Worm (Caenorhabditis elegans): ENCODE results near the gene fbxa-155.
"Not testable (repeated sequence)": the region's sequence is repeated elsewhere in the genome, so short reads cannot be mapped to it uniquely, and the experiment has no call there.

Gene fbxa-155

DNA sequence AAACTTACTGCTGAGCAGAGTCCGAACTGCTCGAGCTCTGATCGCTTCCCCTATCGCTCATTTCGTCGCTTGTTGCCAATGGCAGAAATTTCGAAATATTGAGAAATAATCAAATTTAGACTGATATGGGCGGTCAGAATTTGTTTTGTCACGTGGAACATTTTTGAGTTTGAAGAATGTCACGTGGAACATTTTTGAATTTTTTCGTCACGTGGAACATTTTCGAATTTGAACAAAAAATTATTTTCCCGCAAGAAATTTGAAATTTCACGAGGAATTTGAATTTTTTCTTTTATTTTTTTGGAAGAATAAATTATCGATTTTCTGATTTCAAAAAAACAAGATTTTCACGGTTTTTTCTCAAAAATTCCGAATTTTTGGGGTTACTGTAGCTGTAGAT lies at the start of gene fbxa-155:
TSS of gene fbxa-155 (minus strand) at position 101 of the 400 bp plus-strand sequence.
- TF ChIP-seq cog-1 (tag; optimal IDR thresholded peaks at IDR 0.05) (no peak), flt-1 (GFP tag; IDR thresholded peaks at IDR 0.05) (no peak), ztf-23 (GFP tag; IDR thresholded peaks at IDR 0.05) (no peak), klf-2 (GFP tag; conservative IDR thresholded peaks at IDR 0.05) (no peak), ztf-29 (GFP tag; IDR thresholded peaks at IDR 0.05) (no peak), med-1 (GFP tag; optimal IDR thresholded peaks at IDR 0.05; ENCODE audit: insufficient read depth) (no peak), ref-1 (GFP tag; conservative IDR thresholded peaks at IDR 0.05) (no peak), T22C8.4 (GFP tag; IDR thresholded peaks at IDR 0.05) (no peak)

DNA sequence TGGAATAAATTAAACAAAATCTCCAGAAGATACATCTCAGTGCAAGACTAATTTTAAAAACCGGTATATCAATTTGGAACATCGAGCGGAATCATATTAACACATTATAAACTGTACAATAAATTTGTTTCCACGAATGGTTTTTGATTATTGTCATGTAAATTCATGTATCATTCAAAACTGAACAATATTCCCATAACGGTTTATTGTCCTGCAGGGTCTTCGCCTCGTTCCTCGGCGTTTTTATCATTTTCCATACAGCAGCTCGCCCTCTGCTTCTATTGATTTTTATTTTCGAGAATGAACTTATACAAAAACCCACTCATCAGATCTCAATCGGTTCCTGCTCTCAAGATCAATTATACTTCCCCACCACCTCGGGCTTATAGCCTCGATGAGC lies 49.0 kb upstream of the fbxa-155 start, which contains the start of gene T16G12.8:
TSS of gene T16G12.8 (plus strand) at position 301 of the 400 bp plus-strand sequence.
- TF ChIP-seq flt-1 (GFP tag; IDR thresholded peaks at IDR 0.05): no peak

ce11 chrIII:10057518-10057917 lies 47.5 kb upstream of the fbxa-155 start, which contains the start of gene T16G12.4:
Gene T16G12.4 (plus strand): TSS chrIII:10057818.
- TF ChIP-seq tab-1 (GFP tag; IDR thresholded peaks at IDR 0.05) (no peak), flt-1 (GFP tag; IDR thresholded peaks at IDR 0.05) (no peak), cog-1 (tag; optimal IDR thresholded peaks at IDR 0.05) (no peak), ztf-23 (GFP tag; IDR thresholded peaks at IDR 0.05) (no peak), T22C8.4 (GFP tag; IDR thresholded peaks at IDR 0.05) (no peak), med-1 (GFP tag; optimal IDR thresholded peaks at IDR 0.05; ENCODE audit: insufficient read depth) (no peak), klf-2 (GFP tag; conservative IDR thresholded peaks at IDR 0.05) (no peak), ref-1 (GFP tag; conservative IDR thresholded peaks at IDR 0.05) (no peak), ztf-29 (GFP tag; IDR thresholded peaks at IDR 0.05) (no peak)

ce11 chrIII:10056033-10056432 lies 46.0 kb upstream of the fbxa-155 start, which contains the start of gene T16G12.10:
Gene T16G12.10 (minus strand): TSS chrIII:10056133.
- TF ChIP-seq med-1 (GFP tag; optimal IDR thresholded peaks at IDR 0.05; ENCODE audit: insufficient read depth) (no peak), tab-1 (GFP tag; IDR thresholded peaks at IDR 0.05) (no peak), ref-1 (GFP tag; conservative IDR thresholded peaks at IDR 0.05) (no peak), ztf-23 (GFP tag; IDR thresholded peaks at IDR 0.05) (no peak), flt-1 (GFP tag; IDR thresholded peaks at IDR 0.05) (no peak), cog-1 (tag; optimal IDR thresholded peaks at IDR 0.05) (no peak), T22C8.4 (GFP tag; IDR thresholded peaks at IDR 0.05) (no peak), ztf-29 (GFP tag; IDR thresholded peaks at IDR 0.05) (no peak), klf-2 (GFP tag; conservative IDR thresholded peaks at IDR 0.05) (no peak)

DNA sequence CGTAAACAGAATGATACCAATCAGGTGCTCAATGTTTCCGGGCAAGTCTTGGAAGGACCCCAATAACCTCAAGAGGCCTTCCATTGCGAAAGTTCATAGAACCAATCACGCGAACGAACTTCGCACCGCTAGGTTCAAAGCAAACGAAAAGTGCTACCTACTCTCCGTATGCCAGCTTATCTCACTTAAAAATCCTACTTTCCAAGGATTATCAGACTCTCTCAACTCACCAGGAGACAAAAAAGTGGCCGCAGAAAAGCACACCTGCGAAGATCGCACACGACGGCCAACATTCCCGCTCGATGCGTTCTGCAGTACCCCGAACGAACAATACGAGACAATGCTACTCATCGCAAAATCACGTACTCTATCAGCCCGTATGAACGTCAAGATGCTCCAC lies 43.3 kb upstream of the fbxa-155 start, which contains the start of gene T16G12.12:
TSS of gene T16G12.12 (plus strand) at position 301 of the 400 bp plus-strand sequence.
- TF ChIP-seq klf-2 (GFP tag; conservative IDR thresholded peaks at IDR 0.05); ztf-23 (GFP tag; IDR thresholded peaks at IDR 0.05); cog-1 (tag; optimal IDR thresholded peaks at IDR 0.05): not testable (repeated sequence)

ce11 chrIII:10050321-10050720 lies 40.3 kb upstream of the fbxa-155 start, which contains the start of gene T16G12.3:
Gene T16G12.3 (plus strand): TSS chrIII:10050621.
- TF ChIP-seq ref-1 (GFP tag; conservative IDR thresholded peaks at IDR 0.05); ztf-29 (GFP tag; IDR thresholded peaks at IDR 0.05); cog-1 (tag; optimal IDR thresholded peaks at IDR 0.05): not testable (repeated sequence)

DNA sequence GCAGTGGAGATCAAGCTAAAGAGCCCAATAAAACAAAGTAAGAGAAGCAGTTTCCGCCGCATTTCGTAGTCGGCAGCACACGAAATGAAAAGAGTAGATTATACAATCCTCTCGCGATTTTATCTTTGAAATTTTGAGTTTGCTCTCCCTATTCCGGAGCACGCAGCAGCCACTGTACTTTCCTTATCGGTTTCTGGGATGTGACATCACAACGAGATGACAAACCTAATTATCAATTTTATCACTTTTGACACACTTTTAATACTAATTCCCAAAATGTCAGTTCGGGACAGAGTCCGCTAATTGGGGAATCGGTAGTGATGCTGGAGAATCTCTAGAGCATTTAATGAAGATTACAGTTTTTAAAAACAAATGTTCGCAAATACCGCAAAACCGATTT lies 39.7 kb upstream of the fbxa-155 start, which contains the start of gene T16G12.1:
TSS of gene T16G12.1 (minus strand) at position 176 of the 400 bp plus-strand sequence.
- TF ChIP-seq ref-1 (GFP tag; conservative IDR thresholded peaks at IDR 0.05) (no peak), T22C8.4 (GFP tag; IDR thresholded peaks at IDR 0.05) (no peak), med-1 (GFP tag; optimal IDR thresholded peaks at IDR 0.05; ENCODE audit: insufficient read depth) (no peak), ztf-23 (GFP tag; IDR thresholded peaks at IDR 0.05) (no peak), cog-1 (tag; optimal IDR thresholded peaks at IDR 0.05) (no peak), klf-2 (GFP tag; conservative IDR thresholded peaks at IDR 0.05) (no peak), tab-1 (GFP tag; IDR thresholded peaks at IDR 0.05) (no peak), ztf-29 (GFP tag; IDR thresholded peaks at IDR 0.05) (no peak), flt-1 (GFP tag; IDR thresholded peaks at IDR 0.05) (no peak)

ce11 chrIII:10040013-10040412 lies 30.0 kb upstream of the fbxa-155 start, which contains the start of gene T16G12.7:
Gene T16G12.7 (minus strand): TSS chrIII:10040113.
- TF ChIP-seq flt-1 (GFP tag; IDR thresholded peaks at IDR 0.05): no peak
- no peak for TF ChIP-seq cog-1 (tag; optimal IDR thresholded peaks at IDR 0.05)
- no peak for TF ChIP-seq med-1 (GFP tag; optimal IDR thresholded peaks at IDR 0.05; ENCODE audit: insufficient read depth)
- TF ChIP-seq klf-2 (GFP tag; conservative IDR thresholded peaks at IDR 0.05): no peak
- no peak for TF ChIP-seq tab-1 (GFP tag; IDR thresholded peaks at IDR 0.05)
- no peak for TF ChIP-seq T22C8.4 (GFP tag; IDR thresholded peaks at IDR 0.05)
- TF ChIP-seq ref-1 (GFP tag; conservative IDR thresholded peaks at IDR 0.05): no peak
- no peak for TF ChIP-seq ztf-29 (GFP tag; IDR thresholded peaks at IDR 0.05)
- no peak for TF ChIP-seq ztf-23 (GFP tag; IDR thresholded peaks at IDR 0.05)

ce11 chrIII:10037150-10037549 lies 27.1 kb upstream of the fbxa-155 start, which contains the start of gene M04D8.7:
Gene M04D8.7 (plus strand): TSS chrIII:10037450.
- TF ChIP-seq ref-1 (GFP tag; conservative IDR thresholded peaks at IDR 0.05): no peak

- TF ChIP-seq ztf-29 (GFP tag; IDR thresholded peaks at IDR 0.05) (no peak), cog-1 (tag; optimal IDR thresholded peaks at IDR 0.05) (no peak), tab-1 (GFP tag; IDR thresholded peaks at IDR 0.05) (no peak), ztf-23 (GFP tag; IDR thresholded peaks at IDR 0.05) (no peak), klf-2 (GFP tag; conservative IDR thresholded peaks at IDR 0.05) (no peak), flt-1 (GFP tag; IDR thresholded peaks at IDR 0.05) (no peak), ref-1 (GFP tag; conservative IDR thresholded peaks at IDR 0.05) (no peak), T22C8.4 (GFP tag; IDR thresholded peaks at IDR 0.05) (no peak), med-1 (GFP tag; optimal IDR thresholded peaks at IDR 0.05; ENCODE audit: insufficient read depth) (no peak)
Observed at ce11 chrIII:10035783-10036182, 25.8 kb upstream of the fbxa-155 start, which contains the start of gene xbx-3. Gene xbx-3 (plus strand): TSS chrIII:10035945.

All from whole organism, midembryonic.